In the genomic region with DNA sequence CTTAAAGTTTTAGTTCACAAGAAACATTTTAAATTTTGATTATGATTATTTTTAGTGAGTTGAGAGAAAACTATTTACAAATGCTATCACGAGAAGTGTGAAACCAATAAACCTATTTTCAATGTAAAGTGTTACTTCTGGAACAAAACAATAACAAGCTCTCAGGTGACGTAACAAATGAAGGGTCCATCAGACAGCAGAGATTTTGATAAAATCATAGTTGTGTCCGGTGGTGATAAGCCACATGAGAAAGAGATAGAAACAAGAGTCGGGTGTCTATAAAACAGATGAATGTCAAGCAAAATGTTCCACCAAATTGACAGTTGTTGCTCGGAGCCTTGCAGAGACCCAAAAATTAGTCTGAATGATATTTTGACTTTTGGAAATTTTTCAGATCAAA, we compare ENCODE assay signal across 6 worm cellular contexts.
TF ChIP-seq lines count a peak whose summit lies in the region.

No protein-coding gene starts in this region.

TF ChIP-seq in whole organism, L1 larva, 84 proteins besides CTCF, POLR2A, EP300 and RAD21 (continues in another document):
- no peak for TF ChIP-seq mab-9 (GFP tag; IDR thresholded peaks at IDR 0.05; lab: Robert Waterston, UW)
- TF ChIP-seq lin-14 (GFP tag; optimal IDR thresholded peaks at IDR 0.05; lab: Kevin White, UChicago) = peak; percentile 62
- TF ChIP-seq alr-1 (tag; optimal IDR thresholded peaks at IDR 0.05; lab: Kevin White, UChicago; ENCODE audit: borderline replicate concordance) = no peak
- TF ChIP-seq mef-2 (tag; optimal IDR thresholded peaks at IDR 0.05; lab: Kevin White, UChicago) = no peak
- TF ChIP-seq aly-2 (tag; optimal IDR thresholded peaks at IDR 0.05; lab: Kevin White, UChicago) = no peak
- TF ChIP-seq pag-3 (tag; optimal IDR thresholded peaks at IDR 0.05; lab: Kevin White, UChicago; ENCODE audit: borderline replicate concordance, insufficient read depth) = no peak
- no peak for TF ChIP-seq nhr-76 (tag; optimal IDR thresholded peaks at IDR 0.05; lab: Kevin White, UChicago)
- no peak for TF ChIP-seq hpl-2 (GFP tag; optimal IDR thresholded peaks at IDR 0.05; lab: Kevin White, UChicago)
- peak in 1 of 2 experiments; percentile 23 for TF ChIP-seq lsy-2 (tag; optimal IDR thresholded peaks at IDR 0.05; lab: Kevin White, UChicago)
- TF ChIP-seq irx-1 (tag; optimal IDR thresholded peaks at IDR 0.05; lab: Kevin White, UChicago) = no peak
- TF ChIP-seq nhr-71 (tag; optimal IDR thresholded peaks at IDR 0.05; lab: Kevin White, UChicago) = peak; percentile 57
- no peak for TF ChIP-seq pqm-1 (tag; optimal IDR thresholded peaks at IDR 0.05; lab: Kevin White, UChicago)
- no peak for TF ChIP-seq swsn-7 (tag; optimal IDR thresholded peaks at IDR 0.05; lab: Kevin White, UChicago)
- TF ChIP-seq egl-13 (tag; optimal IDR thresholded peaks at IDR 0.05; lab: Kevin White, UChicago) = no peak

TF ChIP-seq in whole organism, L2 larva, 48 proteins besides CTCF, POLR2A, EP300 and RAD21:
- TF ChIP-seq alr-1 (tag; optimal IDR thresholded peaks at IDR 0.05; lab: Kevin White, UChicago) = no peak
- peak; percentile 37 for TF ChIP-seq nhr-129 (tag; optimal IDR thresholded peaks at IDR 0.05; lab: Kevin White, UChicago)
- TF ChIP-seq lsy-2 (tag; optimal IDR thresholded peaks at IDR 0.05; lab: Kevin White, UChicago) = peak in 1 of 2 experiments; percentile 49
- TF ChIP-seq sma-3 (GFP tag; optimal IDR thresholded peaks at IDR 0.05; lab: Kevin White, UChicago) = no peak
- TF ChIP-seq C34F6.9 (tag; optimal IDR thresholded peaks at IDR 0.05; lab: Kevin White, UChicago) = peak; percentile 2
TF ChIP-seq in whole organism, L2 larva: peak in this region for 3.

TF ChIP-seq in whole organism, L3 larva, 47 proteins besides CTCF, POLR2A, EP300 and RAD21:
- TF ChIP-seq egl-27 (tag; optimal IDR thresholded peaks at IDR 0.05; lab: Kevin White, UChicago) (no peak), nhr-67 (tag; optimal IDR thresholded peaks at IDR 0.05; lab: Kevin White, UChicago) (no peak), egl-5 (tag; optimal IDR thresholded peaks at IDR 0.05; lab: Kevin White, UChicago) (peak; percentile 78), eor-1 (tag; optimal IDR thresholded peaks at IDR 0.05; lab: Kevin White, UChicago) (no peak)

TF ChIP-seq in whole organism, L4 larva, 104 proteins besides CTCF, POLR2A, EP300 and RAD21:
- TF ChIP-seq unc-62 (GFP tag; optimal IDR thresholded peaks at IDR 0.05 in 1 of 2; lab: Kevin White, UChicago) (no peak), unc-62 (tag; optimal IDR thresholded peaks at IDR 0.05; lab: Kevin White, UChicago) (no peak), nhr-11 (tag; optimal IDR thresholded peaks at IDR 0.05; lab: Kevin White, UChicago) (peak; percentile 45), daf-16 (GFP tag; optimal IDR thresholded peaks at IDR 0.05; lab: Kevin White, UChicago) (peak in 1 of 2 experiments; percentile 94), daf-16 (tag; optimal IDR thresholded peaks at IDR 0.05; lab: Kevin White, UChicago) (no peak), hlh-30 (tag; optimal IDR thresholded peaks at IDR 0.05; lab: Kevin White, UChicago; ENCODE audit: insufficient read depth) (peak; percentile 24)
TF ChIP-seq in whole organism, L4 larva: peak in this region for 3.

TF ChIP-seq in whole organism, late embryonic, 69 proteins besides CTCF, POLR2A, EP300 and RAD21:
- TF ChIP-seq dve-1 (tag; optimal IDR thresholded peaks at IDR 0.05; lab: Kevin White, UChicago) = no peak
- TF ChIP-seq ceh-34 (tag; optimal IDR thresholded peaks at IDR 0.05; lab: Kevin White, UChicago) = no peak
- no peak for TF ChIP-seq K02D7.2 (tag; optimal IDR thresholded peaks at IDR 0.05; lab: Kevin White, UChicago)
- peak; percentile 4 for TF ChIP-seq unc-55 (GFP tag; optimal IDR thresholded peaks at IDR 0.05; lab: Kevin White, UChicago)
- no peak for TF ChIP-seq fkh-10 (GFP tag; optimal IDR thresholded peaks at IDR 0.05; lab: Kevin White, UChicago)
- no peak for TF ChIP-seq pax-1 (tag; optimal IDR thresholded peaks at IDR 0.05; lab: Kevin White, UChicago)
TF ChIP-seq in whole organism, late embryonic: peak in this region for 1.

TF ChIP-seq in whole organism, mixed stage, embryonic, 35 proteins besides CTCF, POLR2A, EP300 and RAD21:
- peak; percentile 10 for TF ChIP-seq unc-62 (GFP tag; optimal IDR thresholded peaks at IDR 0.05; lab: Kevin White, UChicago)
- no peak for TF ChIP-seq ceh-83 (GFP tag; optimal IDR thresholded peaks at IDR 0.05; lab: Kevin White, UChicago)
TF ChIP-seq in whole organism, mixed stage, embryonic: peak in this region for 1.
